Fruit fly (Drosophila melanogaster) whole organism, adult: ENCODE results near the gene CG10962.

Source experiments
- CG14711 ChIP-seq: fragments of 200-800 bp; sonication (Bioruptor generic); optimal IDR thresholded peaks from 2 replicates; lab custom pipeline; 2018; ENCODE audit warnings: missing biosample characterization, mild to moderate bottlenecking, missing genetic modification characterization, moderate library complexity
- CG33017 ChIP-seq: fragments of 200-800 bp; sonication (Bioruptor generic); optimal IDR thresholded peaks from 2 replicates; lab custom pipeline; 2018; ENCODE audit warnings: missing biosample characterization, mild to moderate bottlenecking, missing genetic modification characterization, moderate library complexity
- CG5204 ChIP-seq: fragments of 200-800 bp; sonication (Bioruptor generic); optimal IDR thresholded peaks from 2 replicates; lab custom pipeline; 2016; ENCODE audit warnings: missing biosample characterization, missing genetic modification characterization
- CG7045 ChIP-seq: fragments of 200-800 bp; sonication (Bioruptor generic); optimal IDR thresholded peaks from 2 replicates; lab custom pipeline; 2017; ENCODE audit warnings: missing biosample characterization, mild to moderate bottlenecking, missing genetic modification characterization
- CG7101 ChIP-seq: fragments of 200-800 bp; sonication (Bioruptor generic); optimal IDR thresholded peaks from 2 replicates; lab custom pipeline; 2018; ENCODE audit warnings: missing biosample characterization, mild to moderate bottlenecking, missing genetic modification characterization, moderate library complexity
- Clk ChIP-seq: fragments of 200-800 bp; sonication (Bioruptor generic); optimal IDR thresholded peaks from 2 replicates; lab custom pipeline; 2017; ENCODE audit warnings: missing biosample characterization, missing genetic modification characterization
- Crg-1 ChIP-seq: fragments of 200-800 bp; sonication (Bioruptor generic); optimal IDR thresholded peaks from 2 replicates; lab custom pipeline; 2016; ENCODE audit warnings: missing biosample characterization, missing genetic modification characterization
- Hr96 ChIP-seq: fragments of 200-800 bp; sonication (Bioruptor generic); optimal IDR thresholded peaks from 2 replicates; lab custom pipeline; 2016; ENCODE audit warnings: missing biosample characterization, missing genetic modification characterization
- Mnt ChIP-seq: fragments of 200-800 bp; sonication (Bioruptor generic); optimal IDR thresholded peaks from 2 replicates; lab custom pipeline; 2016; ENCODE audit warnings: missing biosample characterization, mild to moderate bottlenecking, missing genetic modification characterization
- cic ChIP-seq: fragments of 200-800 bp; sonication (Bioruptor generic); optimal IDR thresholded peaks from 2 replicates; lab custom pipeline; 2017; ENCODE audit warnings: missing biosample characterization, mild to moderate bottlenecking, missing genetic modification characterization, moderate library complexity
- cnc ChIP-seq, 2 experiments: fragments of >200 bp; optimal IDR thresholded peaks; 2 replicates each; lab custom pipeline; 2017
- kay ChIP-seq: fragments of 200-800 bp; sonication (Bioruptor generic); peaks from one replicate; lab custom pipeline; 2016; ENCODE audit warnings: missing biosample characterization, missing genetic modification characterization, borderline replicate concordance
- ovo ChIP-seq: fragments of 200-800 bp; sonication (Bioruptor generic); optimal IDR thresholded peaks from 2 replicates; lab custom pipeline; 2016; ENCODE audit warnings: missing biosample characterization, missing genetic modification characterization
- tj ChIP-seq: fragments of 200-800 bp; sonication (Bioruptor generic); optimal IDR thresholded peaks from 3 replicates; lab custom pipeline; 2017; ENCODE audit warnings: missing biosample characterization, mild to moderate bottlenecking, missing genetic modification characterization, moderate library complexity

dm6 chrX:8984342-8984741 lies 10.3 kb upstream of the CG10962 start, which contains the start of gene CG12662:
- TF ChIP-seq CG7045 (GFP tag; lab: Kevin White, UChicago), result no peak
- TF ChIP-seq cic (GFP tag; lab: Kevin White, UChicago), result no peak
- TF ChIP-seq CG14711 (tag; lab: Kevin White, UChicago), result no peak
- no peak for TF ChIP-seq tj (GFP tag; lab: Kevin White, UChicago)
- TF ChIP-seq CG33017 (tag; lab: Kevin White, UChicago), result no peak
- TF ChIP-seq Crg-1 (GFP tag; lab: Kevin White, UChicago), result no peak
- TF ChIP-seq kay (GFP tag; lab: Kevin White, UChicago), result no peak
- no peak for TF ChIP-seq Hr96 (GFP tag; lab: Kevin White, UChicago)
- TF ChIP-seq ovo, result no peak
- no peak for TF ChIP-seq cnc (optimal IDR thresholded peaks at IDR 0.05; lab: Kevin White, UChicago)
- TF ChIP-seq CG7101 (tag; lab: Kevin White, UChicago), result no peak
- TF ChIP-seq CG5204 (GFP tag; lab: Kevin White, UChicago), result no peak
- no peak for TF ChIP-seq Mnt (GFP tag; lab: Kevin White, UChicago)
- no peak for TF ChIP-seq Clk (GFP tag; lab: Kevin White, UChicago)
